ENCODE assay signal across 2 worm cellular contexts in genomic region chrIV:6762416-6762815, ce11.
TF ChIP-seq lines count a peak whose summit lies in the region.

spd-3 (plus strand) TSS chrIV:6762716.

TF ChIP-seq in whole organism, L4 larva, 104 proteins besides CTCF, POLR2A, EP300 and RAD21:
- TF ChIP-seq aha-1 (tag; lab: Kevin White, UChicago) (peak; percentile 12), T20F7.1 (GFP tag; optimal IDR thresholded peaks at IDR 0.05; lab: Kevin White, UChicago) (no peak), lin-38 (GFP tag; IDR thresholded peaks at IDR 0.05; lab: Robert Waterston, UW) (0 out of 2 replicates have a peak, but pooled peaks have one; percentile 12), ceh-28 (tag; optimal IDR thresholded peaks at IDR 0.05; lab: Kevin White, UChicago) (no peak), snpc-1.2 (GFP tag; IDR thresholded peaks at IDR 0.05; lab: Robert Waterston, UW) (no peak)

TF ChIP-seq in whole organism, young adult, 124 proteins besides CTCF, POLR2A, EP300 and RAD21:
- no peak for TF ChIP-seq egrh-3 (GFP tag; IDR thresholded peaks at IDR 0.05; lab: Robert Waterston, UW)
- no peak for TF ChIP-seq snpc-4 (GFP tag; optimal IDR thresholded peaks at IDR 0.05; lab: Kevin White, UChicago)
- peak in 1 of 4 experiments; percentile 40 for TF ChIP-seq snpc-4 (tag; optimal IDR thresholded peaks at IDR 0.05; lab: Kevin White, UChicago)
- TF ChIP-seq hlh-26 (GFP tag; conservative IDR thresholded peaks at IDR 0.05; lab: Robert Waterston, UW), result no peak
- TF ChIP-seq snpc-3.4 (tag; optimal IDR thresholded peaks at IDR 0.05; lab: Kevin White, UChicago), result peak; percentile 12
